Worm (Caenorhabditis elegans) whole organism, mixed stage, embryonic: Measurements from ENCODE around the gene T12G3.2.
A peak's percentile ranks its signal among the peaks of the same experiment; 100 is the strongest.

Experiments used
- M03D4.4 ChIP-seq: sonication (generic microtip); optimal IDR thresholded peaks from 2 replicates; lab custom pipeline; 2017; ENCODE audit warnings: mild to moderate bottlenecking, missing genetic modification characterization, missing compliant biosample characterization
- bed-3 ChIP-seq: fragments of 200-800 bp; sonication (Bioruptor generic); optimal IDR thresholded peaks from 3 replicates; lab custom pipeline; 2018; ENCODE audit warnings: mild to moderate bottlenecking, missing genetic modification characterization, moderate library complexity, missing compliant biosample characterization
- blmp-1 ChIP-seq: fragments of 150-350 bp; optimal IDR thresholded peaks from 2 replicates; lab custom pipeline; 2014; ENCODE audit warnings: missing biosample characterization, missing genetic modification characterization
- ceh-39 ChIP-seq: fragments of 150-350 bp; optimal IDR thresholded peaks from 2 replicates; lab custom pipeline; 2014; ENCODE audit warnings: missing biosample characterization, missing genetic modification characterization
- ceh-43 ChIP-seq: fragments of 200-800 bp; sonication (Bioruptor generic); optimal IDR thresholded peaks from 2 replicates; lab custom pipeline; 2018; ENCODE audit warnings: mild to moderate bottlenecking, missing genetic modification characterization, moderate library complexity, missing compliant biosample characterization
- ceh-83 ChIP-seq: fragments of 200-800 bp; sonication (Bioruptor generic); optimal IDR thresholded peaks from 2 replicates; lab custom pipeline; 2018; ENCODE audit warnings: mild to moderate bottlenecking, missing genetic modification characterization, missing compliant biosample characterization
- ces-1 ChIP-seq: fragments of 150-350 bp; optimal IDR thresholded peaks from 2 replicates; lab custom pipeline; 2014; ENCODE audit warnings: missing biosample characterization, missing genetic modification reagents, missing genetic modification characterization
- cnd-1 ChIP-seq: fragments of 200-800 bp; sonication (Bioruptor generic); optimal IDR thresholded peaks from 2 replicates; lab custom pipeline; 2018; ENCODE audit warnings: mild to moderate bottlenecking, missing genetic modification characterization, missing compliant biosample characterization
- drap-1 ChIP-seq: fragments of 200-800 bp; sonication (Bioruptor generic); optimal IDR thresholded peaks from 3 replicates; lab custom pipeline; 2018; ENCODE audit warnings: mild to moderate bottlenecking, missing genetic modification characterization, missing compliant biosample characterization
- elt-1 ChIP-seq: sonication (generic microtip); optimal IDR thresholded peaks from 2 replicates; lab custom pipeline; 2017; ENCODE audit warnings: missing genetic modification characterization, mild to moderate bottlenecking, missing compliant biosample characterization, antibody characterized with exemption, moderate library complexity, borderline replicate concordance; ENCODE audit not compliant: insufficient read depth
- elt-3 ChIP-seq: fragments of 150-350 bp; optimal IDR thresholded peaks from 2 replicates; lab custom pipeline; 2014; ENCODE audit warnings: missing biosample characterization, missing genetic modification characterization
- flh-1 ChIP-seq: fragments of 200-800 bp; sonication (Bioruptor generic); optimal IDR thresholded peaks from 2 replicates; lab custom pipeline; 2018; ENCODE audit warnings: mild to moderate bottlenecking, missing genetic modification characterization, moderate library complexity, missing compliant biosample characterization
- ham-2 ChIP-seq: fragments of 200-800 bp; sonication (Bioruptor generic); optimal IDR thresholded peaks from 2 replicates; lab custom pipeline; 2018; ENCODE audit warnings: mild to moderate bottlenecking, missing genetic modification characterization, missing compliant biosample characterization
- hlh-1 ChIP-seq: fragments of 150-350 bp; optimal IDR thresholded peaks from 2 replicates; lab custom pipeline; 2014; ENCODE audit warnings: missing biosample characterization, missing genetic modification reagents, missing genetic modification characterization
- lin-13 ChIP-seq: fragments of 150-350 bp; optimal IDR thresholded peaks from 2 replicates; lab custom pipeline; 2014; ENCODE audit warnings: missing biosample characterization, missing genetic modification characterization
- lin-32 ChIP-seq: fragments of 200-800 bp; sonication (Bioruptor generic); optimal IDR thresholded peaks from 2 replicates; lab custom pipeline; 2018; ENCODE audit warnings: mild to moderate bottlenecking, missing genetic modification characterization, missing compliant biosample characterization
- lsy-2 ChIP-seq: fragments of 150-350 bp; optimal IDR thresholded peaks from 2 replicates; lab custom pipeline; 2014; ENCODE audit warnings: missing biosample characterization, missing genetic modification characterization
- mab-5 ChIP-seq: fragments of 150-350 bp; optimal IDR thresholded peaks from 2 replicates; lab custom pipeline; 2014; ENCODE audit warnings: missing biosample characterization, missing genetic modification characterization
- mep-1 ChIP-seq: fragments of 150-350 bp; optimal IDR thresholded peaks from 2 replicates; lab custom pipeline; 2017; ENCODE audit warnings: missing biosample characterization, missing genetic modification reagents, missing genetic modification characterization, inconsistent platforms
- mls-2 ChIP-seq: sonication (generic microtip); optimal IDR thresholded peaks from 2 replicates; lab custom pipeline; 2016; ENCODE audit warnings: mild to moderate bottlenecking, missing genetic modification characterization, moderate library complexity, missing compliant biosample characterization
- nhr-12 ChIP-seq: fragments of 150-350 bp; optimal IDR thresholded peaks from 2 replicates; lab custom pipeline; 2014; ENCODE audit warnings: missing biosample characterization, missing genetic modification characterization
- nhr-2 ChIP-seq: fragments of 150-350 bp; optimal IDR thresholded peaks from 2 replicates; lab custom pipeline; 2014; ENCODE audit warnings: missing biosample characterization, missing genetic modification characterization
- nhr-237 ChIP-seq: fragments of 150-350 bp; optimal IDR thresholded peaks from 2 replicates; lab custom pipeline; 2014; ENCODE audit warnings: missing biosample characterization, missing genetic modification characterization
- nhr-28 ChIP-seq: fragments of 150-350 bp; optimal IDR thresholded peaks from 2 replicates; lab custom pipeline; 2014; ENCODE audit warnings: missing biosample characterization, missing genetic modification characterization
- nhr-76 ChIP-seq: sonication (generic microtip); optimal IDR thresholded peaks from 2 replicates; lab custom pipeline; 2017; ENCODE audit warnings: missing biosample characterization, missing genetic modification characterization
- pha-4 ChIP-seq: fragments of 150-350 bp; optimal IDR thresholded peaks from 2 replicates; lab custom pipeline; 2018; ENCODE audit warnings: missing biosample characterization, missing genetic modification reagents, missing genetic modification characterization
- sem-2 ChIP-seq: fragments of 200-800 bp; sonication (Bioruptor generic); optimal IDR thresholded peaks from 2 replicates; lab custom pipeline; 2018; ENCODE audit warnings: mild to moderate bottlenecking, missing genetic modification characterization, missing compliant biosample characterization
- sptf-1 ChIP-seq: sonication (generic microtip); optimal IDR thresholded peaks from 2 replicates; lab custom pipeline; 2017; ENCODE audit warnings: mild to moderate bottlenecking, missing genetic modification characterization, moderate library complexity, missing compliant biosample characterization
- tbx-8 ChIP-seq: fragments of 200-800 bp; sonication (Bioruptor generic); optimal IDR thresholded peaks from 2 replicates; lab custom pipeline; 2018; ENCODE audit warnings: mild to moderate bottlenecking, missing genetic modification characterization, moderate library complexity, missing compliant biosample characterization
- unc-120 ChIP-seq: sonication (generic microtip); optimal IDR thresholded peaks from 2 replicates; lab custom pipeline; 2017; ENCODE audit warnings: missing genetic modification characterization, missing compliant biosample characterization; ENCODE audit not compliant: poor library complexity, severe bottlenecking
- unc-62 ChIP-seq: fragments of 150-350 bp; optimal IDR thresholded peaks from 2 replicates; lab custom pipeline; 2014; ENCODE audit warnings: missing biosample characterization, missing genetic modification reagents, missing genetic modification characterization
- zip-8 ChIP-seq: fragments of 150-350 bp; optimal IDR thresholded peaks from 2 replicates; lab custom pipeline; 2014; ENCODE audit warnings: missing biosample characterization, missing genetic modification characterization
- ztf-11 ChIP-seq: fragments of 150-350 bp; optimal IDR thresholded peaks from 2 replicates; lab custom pipeline; 2014; ENCODE audit warnings: missing biosample characterization, missing genetic modification characterization

Gene T12G3.2

DNA sequence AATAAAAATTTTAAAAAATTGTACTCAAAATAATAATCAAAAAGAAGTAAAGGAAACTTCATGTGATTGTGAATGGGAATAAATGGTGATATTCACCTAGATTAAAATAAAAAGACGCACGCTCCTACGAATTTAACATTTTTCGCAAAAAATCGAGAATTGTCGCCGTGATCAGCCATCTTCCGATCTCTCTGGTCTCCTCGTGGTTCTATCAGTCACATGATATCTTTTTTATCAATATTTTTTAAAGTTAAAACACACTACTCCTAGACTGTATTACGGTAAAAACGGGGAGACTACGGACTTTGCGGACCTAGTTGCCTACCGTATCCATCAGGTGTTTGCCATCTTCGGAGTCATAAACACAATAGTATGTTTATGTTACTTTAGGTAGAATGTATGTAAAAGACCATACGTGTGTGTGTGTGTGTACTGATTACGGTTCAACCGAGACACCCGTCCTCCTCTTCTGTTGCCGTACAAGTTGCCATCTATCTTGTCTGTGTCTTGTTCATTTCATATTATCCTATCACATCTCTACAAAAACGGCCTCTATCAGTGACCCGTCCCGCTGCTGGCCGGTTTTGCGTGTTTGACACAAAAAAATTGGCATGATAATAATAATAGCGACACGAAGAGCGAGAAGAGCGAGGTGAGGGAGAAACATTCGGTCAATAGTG is at the start of gene T12G3.2:
Gene T12G3.2 (minus strand): TSS at position 444 of the 680 bp plus-strand sequence.
- TF ChIP-seq elt-3 (peak; percentile 19), flh-1 (GFP tag; lab: Kevin White, UChicago) (no peak), bed-3 (no peak), pha-4 (tag; lab: Kevin White, UChicago) (no peak)

DNA sequence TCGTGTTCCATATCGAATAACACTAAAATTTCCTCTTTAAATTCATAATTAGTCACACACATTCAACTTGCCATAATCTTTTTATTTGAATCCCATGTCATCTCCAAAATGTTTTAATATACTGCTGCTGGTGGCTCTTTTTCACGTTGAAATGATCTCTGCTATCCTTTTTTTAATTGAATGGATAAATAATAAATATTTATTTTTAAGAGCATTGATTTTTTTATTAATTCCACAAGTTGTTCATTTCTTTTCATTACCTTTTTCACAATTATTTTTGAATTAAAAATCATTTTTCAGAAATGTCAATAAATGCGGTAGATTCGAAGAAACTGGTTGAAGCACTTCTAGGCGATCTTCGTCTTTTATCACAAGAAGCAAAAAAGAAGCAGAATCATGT is 49.7 kb upstream of the T12G3.2 start, which contains the start of gene mon-2:
Gene mon-2 (plus strand): TSS at position 301 of the 400 bp plus-strand sequence.
- no peak for TF ChIP-seq tbx-8 (GFP tag; lab: Kevin White, UChicago)
- no peak for TF ChIP-seq pha-4 (tag; lab: Kevin White, UChicago)
- TF ChIP-seq ceh-83 (GFP tag; lab: Kevin White, UChicago) = no peak
- TF ChIP-seq ham-2 (GFP tag; lab: Kevin White, UChicago) = no peak
- no peak for TF ChIP-seq lin-32
- TF ChIP-seq nhr-76 = no peak
- TF ChIP-seq nhr-12 (tag; lab: Kevin White, UChicago) = no peak
- TF ChIP-seq elt-3 = no peak
- TF ChIP-seq ceh-43 = no peak
- TF ChIP-seq nhr-28 (tag; lab: Kevin White, UChicago) = no peak
- TF ChIP-seq mab-5 (tag; lab: Kevin White, UChicago) = no peak
- TF ChIP-seq zip-8 (tag; lab: Kevin White, UChicago) = no peak
- TF ChIP-seq ceh-39 (tag; lab: Kevin White, UChicago) = no peak
- no peak for TF ChIP-seq ces-1 (GFP tag; lab: Kevin White, UChicago)
- TF ChIP-seq unc-120 (tag; lab: Kevin White, UChicago) = no peak
- no peak for TF ChIP-seq nhr-2
- TF ChIP-seq, all 35 proteins: peak for 0

DNA sequence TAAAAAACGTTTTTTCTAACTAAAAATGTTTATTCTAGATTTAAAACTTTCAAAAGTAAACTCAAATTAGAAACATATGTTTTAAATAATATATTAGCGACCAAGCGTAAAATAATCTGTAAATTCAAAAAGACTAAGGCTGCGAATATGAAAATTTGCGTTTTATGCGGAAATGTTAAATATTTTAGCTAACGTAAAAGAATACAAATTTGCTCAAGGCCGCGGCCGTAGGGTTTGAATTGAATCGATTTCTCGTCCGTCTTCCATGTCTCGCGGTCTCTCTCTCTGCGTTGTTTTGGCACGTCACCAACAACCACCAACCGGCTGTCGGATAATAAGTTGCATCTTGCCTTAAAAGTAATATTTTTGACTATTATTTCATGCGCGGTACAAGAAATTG is 47.1 kb upstream of the T12G3.2 start, which contains the start of gene F11A10.5:
Gene F11A10.5 (plus strand): TSS at position 301 of the 400 bp plus-strand sequence.
- TF ChIP-seq unc-120 (tag; lab: Kevin White, UChicago) = no peak
- no peak for TF ChIP-seq ceh-39 (tag; lab: Kevin White, UChicago)
- no peak for TF ChIP-seq zip-8 (tag; lab: Kevin White, UChicago)
- no peak for TF ChIP-seq flh-1 (GFP tag; lab: Kevin White, UChicago)
- TF ChIP-seq nhr-237 (tag; lab: Kevin White, UChicago) = no peak
- TF ChIP-seq mep-1 (tag; lab: Kevin White, UChicago) = no peak
- TF ChIP-seq tbx-8 (GFP tag; lab: Kevin White, UChicago) = no peak
- TF ChIP-seq cnd-1 (tag; lab: Kevin White, UChicago) = no peak
- no peak for TF ChIP-seq nhr-12 (tag; lab: Kevin White, UChicago)
- TF ChIP-seq hlh-1 = peak; percentile 14
- TF ChIP-seq blmp-1 (tag; lab: Kevin White, UChicago) = no peak
- TF ChIP-seq ces-1 (GFP tag; lab: Kevin White, UChicago) = peak; percentile 8
- TF ChIP-seq sptf-1 (tag; lab: Kevin White, UChicago) = no peak
- TF ChIP-seq, all 35 proteins: peak for 2

DNA sequence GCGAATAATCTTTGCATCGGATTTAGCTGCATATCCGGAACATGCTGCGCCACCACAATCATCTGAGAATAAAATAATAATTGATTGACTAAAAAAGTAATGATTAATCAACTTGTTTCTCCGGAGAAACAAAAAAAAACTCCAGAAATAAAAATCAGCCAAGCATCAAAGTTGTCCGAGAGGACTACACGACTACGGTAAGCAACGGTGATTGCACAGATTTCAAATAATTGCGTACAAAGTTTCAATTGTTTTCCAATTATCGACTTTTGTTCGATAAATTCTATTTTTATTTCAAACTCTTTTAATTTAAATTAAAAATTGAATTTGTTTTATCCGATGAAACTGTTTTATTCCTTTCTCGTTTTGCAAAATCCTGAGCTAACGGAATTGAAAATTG is 46.6 kb upstream of the T12G3.2 start, which contains the start of gene cpsf-4:
Gene cpsf-4 (minus strand): TSS at position 62 of the 400 bp plus-strand sequence.
- TF ChIP-seq ham-2 (GFP tag; lab: Kevin White, UChicago) = no peak
- TF ChIP-seq lin-13 (tag; lab: Kevin White, UChicago) = no peak
- peak; percentile 41 for TF ChIP-seq lsy-2 (tag; lab: Kevin White, UChicago)
- TF ChIP-seq, all 35 proteins: peak for 1

DNA sequence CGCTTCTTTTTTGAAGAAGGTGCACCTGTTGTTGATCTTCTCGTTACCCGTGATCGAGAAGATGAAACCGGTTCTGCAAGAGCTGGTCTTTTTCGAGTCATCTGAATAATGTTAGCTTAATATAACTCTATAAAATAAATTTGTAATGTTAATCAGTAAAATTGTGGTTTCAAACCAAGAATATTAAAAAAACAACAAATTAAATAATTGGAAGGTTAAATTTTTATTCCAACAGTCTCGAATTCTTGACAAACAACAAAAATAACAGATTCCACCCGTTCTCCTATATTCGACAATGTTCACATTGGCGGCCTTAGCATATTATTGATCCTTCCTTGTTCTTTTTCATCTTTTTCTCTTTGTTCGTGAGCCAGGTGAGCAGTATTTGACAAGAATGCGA is 45.3 kb upstream of the T12G3.2 start, which contains the start of gene mig-32:
Gene mig-32 (minus strand): TSS at position 101 of the 400 bp plus-strand sequence.
- TF ChIP-seq unc-62 (GFP tag; lab: Kevin White, UChicago) = no peak
- TF ChIP-seq tbx-8 (GFP tag; lab: Kevin White, UChicago) = no peak
- TF ChIP-seq pha-4 (tag; lab: Kevin White, UChicago) = no peak
- TF ChIP-seq mls-2 = no peak
- no peak for TF ChIP-seq elt-1
- no peak for TF ChIP-seq sem-2 (GFP tag; lab: Kevin White, UChicago)
- TF ChIP-seq mep-1 (tag; lab: Kevin White, UChicago) = no peak
- TF ChIP-seq lin-13 (tag; lab: Kevin White, UChicago) = no peak
- TF ChIP-seq ceh-83 (GFP tag; lab: Kevin White, UChicago) = no peak
- TF ChIP-seq lsy-2 (tag; lab: Kevin White, UChicago) = no peak
- no peak for TF ChIP-seq unc-120 (tag; lab: Kevin White, UChicago)
- TF ChIP-seq drap-1 = no peak
- no peak for TF ChIP-seq nhr-237 (tag; lab: Kevin White, UChicago)
- TF ChIP-seq ceh-39 (tag; lab: Kevin White, UChicago) = no peak
- no peak for TF ChIP-seq ztf-11 (tag; lab: Kevin White, UChicago)
- TF ChIP-seq flh-1 (GFP tag; lab: Kevin White, UChicago) = no peak
- TF ChIP-seq nhr-12 (tag; lab: Kevin White, UChicago) = no peak
- TF ChIP-seq M03D4.4 (tag; lab: Kevin White, UChicago) = no peak
- TF ChIP-seq mab-5 (tag; lab: Kevin White, UChicago) = no peak
- TF ChIP-seq zip-8 (tag; lab: Kevin White, UChicago) = no peak
- TF ChIP-seq, all 35 proteins: peak for 0
